Fruit fly (Drosophila melanogaster): ENCODE data around the gene CG10600.

Gene CG10600

dm6 chr2L:18823243-18823803 lies 16.2 kb downstream of the CG10600 start, which contains the start of gene Ugt36D1 (continued):
- peak; percentile 4 for TF ChIP-seq CrebB (tag; optimal IDR thresholded peaks at IDR 0.05)
- peak; percentile 98 for TF ChIP-seq Deaf1 (tag; optimal IDR thresholded peaks at IDR 0.05)
- peak; percentile 29; the same call in 1 of the 2 replicates for TF ChIP-seq Adf1 (GFP tag; IDR thresholded peaks at IDR 0.05)
- peak; percentile 76 for TF ChIP-seq sd (tag; optimal IDR thresholded peaks at IDR 0.05)
- 0 out of 3 replicates have a peak, but pooled peaks have one; percentile 31 for TF ChIP-seq Opbp (GFP tag; IDR thresholded peaks at IDR 0.05; ENCODE audit: partially characterized antibody)
- TF ChIP-seq CG13296 (GFP tag; optimal IDR thresholded peaks at IDR 0.05): peak; percentile 21
- TF ChIP-seq mirr (GFP tag; optimal IDR thresholded peaks at IDR 0.05): peak; percentile 9
- peak; percentile 27 for TF ChIP-seq oc (tag; optimal IDR thresholded peaks at IDR 0.05)
- peak in 1 of 2 experiments; percentile 80 for TF ChIP-seq Pdp1 (GFP tag; optimal IDR thresholded peaks at IDR 0.05)
- peak; percentile 43; the same call in 1 of the 2 replicates for TF ChIP-seq CG13287 (GFP tag; IDR thresholded peaks at IDR 0.05; ENCODE audit: partially characterized antibody)
- TF ChIP-seq CG10147 (GFP tag; optimal IDR thresholded peaks at IDR 0.05): peak; percentile 28
- 0 out of 2 replicates have a peak, but pooled peaks have one; percentile 26 for TF ChIP-seq rib (GFP tag; IDR thresholded peaks at IDR 0.05)
- TF ChIP-seq CG8478 (optimal IDR thresholded peaks at IDR 0.05): no peak
- peak; percentile 18 for TF ChIP-seq abd-A (tag; optimal IDR thresholded peaks at IDR 0.05)
- peak; percentile 33; the same call in 1 of the 2 replicates for TF ChIP-seq Rfx (GFP tag; IDR thresholded peaks at IDR 0.05)
- TF ChIP-seq CG42726 (GFP tag; IDR thresholded peaks at IDR 0.05; ENCODE audit: partially characterized antibody): peak; percentile 66
- no peak for TF ChIP-seq CG9797 (GFP tag; optimal IDR thresholded peaks at IDR 0.05)
- TF ChIP-seq dpn (GFP tag; optimal IDR thresholded peaks at IDR 0.05): peak in 1 of 2 experiments; percentile 0
- no peak for TF ChIP-seq pzg (GFP tag; optimal IDR thresholded peaks at IDR 0.05)
- no peak for TF ChIP-seq hb (GFP tag; IDR thresholded peaks at IDR 0.05; ENCODE audit: partially characterized antibody)
- TF ChIP-seq Med (GFP tag): peak; percentile 88
- TF ChIP-seq ATbp (GFP tag; optimal IDR thresholded peaks at IDR 0.05): no peak
- no peak for TF ChIP-seq tx (GFP tag; optimal IDR thresholded peaks at IDR 0.05)
- TF ChIP-seq H2.0 (GFP tag; IDR thresholded peaks at IDR 0.05): no peak
- TF ChIP-seq Dek (tag; optimal IDR thresholded peaks at IDR 0.05): peak; percentile 11

DNA sequence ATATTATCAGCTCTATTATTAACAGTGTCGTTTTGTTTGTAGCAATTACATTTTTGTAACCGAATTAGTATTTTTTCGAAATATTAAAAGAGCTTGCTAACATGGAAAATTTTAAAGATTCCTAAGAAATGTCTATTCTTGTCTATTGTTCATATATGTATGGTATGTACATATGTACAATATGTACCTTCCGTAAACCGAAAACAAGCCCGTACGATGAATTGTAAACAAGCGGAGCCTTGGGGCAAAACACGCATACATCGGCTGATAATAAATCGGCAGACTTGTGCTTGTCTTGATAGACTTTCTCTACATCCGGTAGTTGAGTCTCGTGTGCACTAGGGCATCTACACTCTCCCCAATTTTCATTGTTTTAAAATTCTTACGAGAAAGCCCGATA lies 16.7 kb downstream of the CG10600 start:
- TF ChIP-seq jigr1 (GFP tag; IDR thresholded peaks at IDR 0.05): no peak
- peak; percentile 42; the same call in 1 of the 2 replicates for TF ChIP-seq chm (GFP tag; IDR thresholded peaks at IDR 0.05)
- no peak for TF ChIP-seq CG5245 (GFP tag; optimal IDR thresholded peaks at IDR 0.05)
- no peak for TF ChIP-seq zfh2 (GFP tag; optimal IDR thresholded peaks at IDR 0.05)
- TF ChIP-seq mam (GFP tag; optimal IDR thresholded peaks at IDR 0.05): no peak
- no peak for TF ChIP-seq Hsf (GFP tag; optimal IDR thresholded peaks at IDR 0.05)
- TF ChIP-seq CG1603 (tag; optimal IDR thresholded peaks at IDR 0.05): peak; percentile 38
- TF ChIP-seq CG6813 (GFP tag; optimal IDR thresholded peaks at IDR 0.05): peak; percentile 80
- no peak for TF ChIP-seq CG10147 (GFP tag; optimal IDR thresholded peaks at IDR 0.05)
- TF ChIP-seq zen (tag; optimal IDR thresholded peaks at IDR 0.05): no peak
- TF ChIP-seq Adf1 (GFP tag; IDR thresholded peaks at IDR 0.05): no peak
- peak; percentile 69 for TF ChIP-seq CG4707 (GFP tag; optimal IDR thresholded peaks at IDR 0.05)
- no peak for TF ChIP-seq CG32532 (GFP tag; IDR thresholded peaks at IDR 0.05)
- TF ChIP-seq tap (tag; optimal IDR thresholded peaks at IDR 0.05): no peak
- TF ChIP-seq danr (GFP tag; IDR thresholded peaks at IDR 0.05): no peak
- TF ChIP-seq cwo (GFP tag; optimal IDR thresholded peaks at IDR 0.05): peak; percentile 81
- peak; percentile 19 for TF ChIP-seq CG13123 (GFP tag; optimal IDR thresholded peaks at IDR 0.05)
- TF ChIP-seq CG3281 (GFP tag; optimal IDR thresholded peaks at IDR 0.05): peak; percentile 8
- no peak for TF ChIP-seq Sin3A (optimal IDR thresholded peaks at IDR 0.05)
- TF ChIP-seq hth (optimal IDR thresholded peaks at IDR 0.05): no peak
- TF ChIP-seq pum (GFP tag; optimal IDR thresholded peaks at IDR 0.05): no peak
- TF ChIP-seq BtbVII (GFP tag; optimal IDR thresholded peaks at IDR 0.05): peak; percentile 7
- TF ChIP-seq Elba2 (GFP tag; optimal IDR thresholded peaks at IDR 0.05): no peak
- TF ChIP-seq NC2α (GFP tag; optimal IDR thresholded peaks at IDR 0.05): peak; percentile 47
- no peak for TF ChIP-seq Sry-β (GFP tag; optimal IDR thresholded peaks at IDR 0.05)
- no peak for TF ChIP-seq CG6175 (GFP tag; IDR thresholded peaks at IDR 0.05)
- no peak for TF ChIP-seq Dll (GFP tag; IDR thresholded peaks at IDR 0.05; ENCODE audit: partially characterized antibody)

All from whole organism, embryonic.